Worm (Caenorhabditis elegans): Measurements from ENCODE around the gene M117.1.

Gene M117.1

ce11 chrIV:11765507-11765906, 48.5 kb upstream of the M117.1 start (continued):
- peak; percentile 56 to 58 for TF ChIP-seq lsy-2 (tag; optimal IDR thresholded peaks at IDR 0.05)
- TF ChIP-seq tbx-2 (tag; optimal IDR thresholded peaks at IDR 0.05): peak; percentile 57
- no peak for TF ChIP-seq nhr-76 (tag; optimal IDR thresholded peaks at IDR 0.05)
- peak; percentile 3 for TF ChIP-seq sox-4 (tag; optimal IDR thresholded peaks at IDR 0.05)
- TF ChIP-seq ces-1 (GFP tag; optimal IDR thresholded peaks at IDR 0.05): peak; percentile 47

ce11 chrIV:11769769-11770168, 44.3 kb upstream of the M117.1 start:
- no peak for TF ChIP-seq ceh-63 (GFP tag; optimal IDR thresholded peaks at IDR 0.05)
- TF ChIP-seq nhr-19 (GFP tag; conservative IDR thresholded peaks at IDR 0.05): no peak
- TF ChIP-seq aly-2 (tag; optimal IDR thresholded peaks at IDR 0.05): no peak
- TF ChIP-seq sptf-1 (tag; optimal IDR thresholded peaks at IDR 0.05): no peak
- no peak for TF ChIP-seq lin-13 (GFP tag; optimal IDR thresholded peaks at IDR 0.05)
- no peak for TF ChIP-seq elt-3 (tag; optimal IDR thresholded peaks at IDR 0.05)
- no peak for TF ChIP-seq lin-14 (GFP tag; optimal IDR thresholded peaks at IDR 0.05)
- no peak for TF ChIP-seq nhr-47 (tag; optimal IDR thresholded peaks at IDR 0.05)

ce11 chrIV:11771064-11771463, 43.0 kb upstream of the M117.1 start:
- TF ChIP-seq blmp-1 (tag; optimal IDR thresholded peaks at IDR 0.05) (no peak), ces-1 (GFP tag; optimal IDR thresholded peaks at IDR 0.05) (no peak), lin-14 (GFP tag; optimal IDR thresholded peaks at IDR 0.05) (peak; percentile 10), efl-1 (optimal IDR thresholded peaks at IDR 0.05) (no peak), efl-1 (GFP tag; optimal IDR thresholded peaks at IDR 0.05 in 1 of 2) (no peak), hlh-17 (GFP tag; optimal IDR thresholded peaks at IDR 0.05; ENCODE audit: borderline replicate concordance) (no peak), nhr-77 (tag; optimal IDR thresholded peaks at IDR 0.05) (no peak), ceh-8 (GFP tag; optimal IDR thresholded peaks at IDR 0.05) (no peak), ceh-82 (tag; optimal IDR thresholded peaks at IDR 0.05) (no peak), sptf-1 (tag; optimal IDR thresholded peaks at IDR 0.05) (no peak), nhr-11 (tag; optimal IDR thresholded peaks at IDR 0.05) (no peak), C16A3.4 (tag; optimal IDR thresholded peaks at IDR 0.05) (no peak), sup-37 (GFP tag; optimal IDR thresholded peaks at IDR 0.05) (no peak), tlp-1 (tag; optimal IDR thresholded peaks at IDR 0.05) (peak; percentile 70), unc-130 (tag; optimal IDR thresholded peaks at IDR 0.05) (no peak), pax-3 (tag; optimal IDR thresholded peaks at IDR 0.05) (no peak), lsy-2 (tag; optimal IDR thresholded peaks at IDR 0.05) (no peak), C34B4.2 (tag; optimal IDR thresholded peaks at IDR 0.05) (no peak), xbp-1 (tag; optimal IDR thresholded peaks at IDR 0.05) (no peak), ztf-11 (tag; optimal IDR thresholded peaks at IDR 0.05) (no peak), fkh-10 (GFP tag; optimal IDR thresholded peaks at IDR 0.05) (no peak), fkh-4 (tag; optimal IDR thresholded peaks at IDR 0.05; ENCODE audit: borderline replicate concordance) (no peak), mab-9 (GFP tag; IDR thresholded peaks at IDR 0.05) (no peak), lir-3 (tag; optimal IDR thresholded peaks at IDR 0.05; ENCODE audit: poor library complexity) (no peak), lin-39 (tag; optimal IDR thresholded peaks at IDR 0.05) (no peak), mef-2 (tag; optimal IDR thresholded peaks at IDR 0.05) (no peak), vab-15 (tag; optimal IDR thresholded peaks at IDR 0.05) (no peak), elt-3 (tag; optimal IDR thresholded peaks at IDR 0.05) (no peak), pqm-1 (tag; optimal IDR thresholded peaks at IDR 0.05) (peak; percentile 84), elt-2 (tag; optimal IDR thresholded peaks at IDR 0.05) (peak; percentile 82), unc-86 (tag; optimal IDR thresholded peaks at IDR 0.05) (no peak)

ce11 chrIV:11772119-11772518, 41.9 kb upstream of the M117.1 start:
- TF ChIP-seq ztf-11 (tag; optimal IDR thresholded peaks at IDR 0.05): no peak
- no peak for TF ChIP-seq nhr-47 (tag; optimal IDR thresholded peaks at IDR 0.05)
- TF ChIP-seq efl-1 (optimal IDR thresholded peaks at IDR 0.05): no peak
- TF ChIP-seq efl-1 (GFP tag; optimal IDR thresholded peaks at IDR 0.05 in 1 of 2): peak in 1 of 2 experiments; percentile 94
- TF ChIP-seq rnt-1 (tag; optimal IDR thresholded peaks at IDR 0.05): no peak

All from whole organism, L1 larva.